Fruit fly (Drosophila melanogaster) whole organism, embryonic: ENCODE data around the gene CG15539.

Experiments
- Atf-2 ChIP-seq: fragments of 200-800 bp; sonication (Bioruptor generic); optimal IDR thresholded peaks from 2 replicates; lab custom pipeline; 2016; ENCODE audit warnings: missing biosample characterization, missing genetic modification characterization
- CG10209 ChIP-seq: fragments of 200-800 bp; sonication (Bioruptor generic); optimal IDR thresholded peaks from 3 replicates; lab custom pipeline; 2017; ENCODE audit warnings: missing biosample characterization, mild to moderate bottlenecking, missing genetic modification characterization, missing genetic modification reagents
- CG10565 ChIP-seq: fragments of 200-800 bp; sonication (Bioruptor generic); optimal IDR thresholded peaks from 3 replicates; lab custom pipeline; 2016; ENCODE audit warnings: missing biosample characterization, mild to moderate bottlenecking, missing genetic modification characterization
- CG11398 ChIP-seq: fragments of 200-800 bp; sonication (Bioruptor generic); optimal IDR thresholded peaks from 2 replicates; lab custom pipeline; 2016; ENCODE audit warnings: missing biosample characterization, missing genetic modification characterization
- CG11504 ChIP-seq: fragments of 200-800 bp; sonication (Bioruptor generic); optimal IDR thresholded peaks from 3 replicates; lab custom pipeline; 2019; ENCODE audit warnings: missing biosample characterization, mild to moderate bottlenecking, missing genetic modification characterization, moderate library complexity
- CG11560 ChIP-seq: fragments of 200-800 bp; sonication (Bioruptor generic); IDR thresholded peaks from 3 replicates; pipeline ENCODE4 v1.3.6; 2022; ENCODE audit warnings: missing biosample characterization, missing genetic modification characterization
- CG12659 ChIP-seq: fragments of 200-800 bp; sonication (Bioruptor generic); optimal IDR thresholded peaks from 3 replicates; lab custom pipeline; 2017; ENCODE audit warnings: mild to moderate bottlenecking, missing biosample characterization, missing genetic modification reagents, missing genetic modification characterization
- CG12769 ChIP-seq: fragments of 200-800 bp; sonication (Bioruptor generic); optimal IDR thresholded peaks from 2 replicates; lab custom pipeline; 2019; ENCODE audit warnings: missing biosample characterization, mild to moderate bottlenecking, missing genetic modification characterization, moderate library complexity
- CG15073 ChIP-seq: fragments of 200-800 bp; sonication (Bioruptor generic); optimal IDR thresholded peaks from 2 replicates; lab custom pipeline; 2016; ENCODE audit warnings: missing biosample characterization, missing genetic modification characterization
- CG32532 ChIP-seq: fragments of 200-800 bp; sonication (Bioruptor generic); IDR thresholded peaks from 2 replicates; pipeline ENCODE4 v1.3.6; 2022; ENCODE audit warnings: missing biosample characterization, missing genetic modification characterization
- CG33557 ChIP-seq: fragments of 200-800 bp; sonication (Bioruptor generic); optimal IDR thresholded peaks from 2 replicates; lab custom pipeline; 2019; ENCODE audit warnings: missing biosample characterization, mild to moderate bottlenecking, missing genetic modification characterization, moderate library complexity
- CG6683 ChIP-seq: fragments of 200-800 bp; sonication (Bioruptor generic); optimal IDR thresholded peaks from 2 replicates; lab custom pipeline; 2017; ENCODE audit warnings: missing biosample characterization, mild to moderate bottlenecking, missing genetic modification characterization, missing genetic modification reagents
- CG6689 ChIP-seq: fragments of 200-800 bp; sonication (Bioruptor generic); IDR thresholded peaks from 2 replicates; pipeline ENCODE4 v1.3.6; 2022; ENCODE audit warnings: missing biosample characterization, missing genetic modification characterization
- CG7839 ChIP-seq: fragments of 200-800 bp; sonication (Bioruptor generic); optimal IDR thresholded peaks from 3 replicates; lab custom pipeline; 2018; ENCODE audit warnings: missing biosample characterization, mild to moderate bottlenecking, missing genetic modification characterization, moderate library complexity
- CG7928 ChIP-seq: fragments of 200-800 bp; sonication (Bioruptor generic); optimal IDR thresholded peaks from 2 replicates; lab custom pipeline; 2017; ENCODE audit warnings: missing biosample characterization, mild to moderate bottlenecking, missing genetic modification characterization
- CTCF ChIP-seq: fragments of 200-800 bp; sonication (Bioruptor generic); optimal IDR thresholded peaks from 2 replicates; lab custom pipeline; 2017; ENCODE audit warnings: missing biosample characterization, mild to moderate bottlenecking, missing genetic modification characterization, moderate library complexity
- D ChIP-seq, 2 experiments: fragments of 200-800 bp in 1 of 2; fragments of >200 bp in 1 of 2; sonication (Bioruptor generic) in 1 of 2; optimal IDR thresholded peaks; 2 replicates in 1 of 2; 3 replicates in 1 of 2; lab custom pipeline; 2017; ENCODE audit warnings: mild to moderate bottlenecking in 1 of 2, missing biosample characterization in 1 of 2, missing genetic modification characterization in 1 of 2, missing genetic modification reagents in 1 of 2
- Dbx ChIP-seq: fragments of 200-800 bp; sonication (Bioruptor generic); IDR thresholded peaks from 3 replicates; pipeline ENCODE4 v1.3.6; 2022; ENCODE audit warnings: missing biosample characterization, missing genetic modification characterization
- Doc2 ChIP-seq: fragments of 200-800 bp; sonication (Bioruptor generic); IDR thresholded peaks from 2 replicates; pipeline ENCODE4 v1.3.6; 2022; ENCODE audit warnings: missing biosample characterization, missing genetic modification characterization
- Ets97D ChIP-seq: fragments of 200-800 bp; sonication (Bioruptor generic); optimal IDR thresholded peaks from 3 replicates; lab custom pipeline; 2016; ENCODE audit warnings: missing biosample characterization, missing genetic modification characterization
- Fer2 ChIP-seq: fragments of 200-800 bp; sonication (Bioruptor generic); optimal IDR thresholded peaks from 2 replicates; lab custom pipeline; 2018; ENCODE audit warnings: missing biosample characterization, mild to moderate bottlenecking, missing genetic modification characterization, moderate library complexity
- Hand ChIP-seq: fragments of 200-800 bp; sonication (Bioruptor generic); optimal IDR thresholded peaks from 2 replicates; lab custom pipeline; 2017; ENCODE audit warnings: mild to moderate bottlenecking, missing biosample characterization, missing genetic modification reagents, missing genetic modification characterization
- NFAT ChIP-seq: fragments of 200-800 bp; sonication (Bioruptor generic); IDR thresholded peaks from 2 replicates; pipeline ENCODE4 v1.3.6; 2022; ENCODE audit warnings: missing biosample characterization, missing genetic modification characterization
- Poxn ChIP-seq: fragments of 200-800 bp; sonication (Bioruptor generic); IDR thresholded peaks from 2 replicates; pipeline ENCODE4 v1.3.6; 2022; ENCODE audit warnings: missing biosample characterization, missing genetic modification characterization
- Ptx1 ChIP-seq: fragments of 200-800 bp; sonication (Bioruptor generic); IDR thresholded peaks from 2 replicates; pipeline ENCODE4 v1.3.6; 2022; ENCODE audit warnings: missing biosample characterization, missing genetic modification characterization
- Rfx ChIP-seq: fragments of 200-800 bp; sonication (Bioruptor generic); IDR thresholded peaks from 2 replicates; pipeline ENCODE4 v1.3.6; 2022; ENCODE audit warnings: missing biosample characterization, missing genetic modification characterization
- Rx ChIP-seq: fragments of 200-800 bp; sonication (Bioruptor generic); IDR thresholded peaks from 2 replicates; pipeline ENCODE4 v1.3.6; 2022; ENCODE audit warnings: missing biosample characterization, missing genetic modification characterization
- Tbp ChIP-seq: fragments of >200 bp; optimal IDR thresholded peaks from 2 replicates; lab custom pipeline; 2018; ENCODE audit warnings: missing biosample characterization, missing genetic modification characterization
- YL-1 ChIP-seq: fragments of 200-800 bp; sonication (Bioruptor generic); optimal IDR thresholded peaks from 3 replicates; lab custom pipeline; 2017; ENCODE audit warnings: missing biosample characterization, mild to moderate bottlenecking, missing genetic modification characterization
- aop ChIP-seq: fragments of 200-800 bp; sonication (Bioruptor generic); IDR thresholded peaks from 2 replicates; pipeline ENCODE4 v1.3.6; 2022; ENCODE audit warnings: missing biosample characterization, missing genetic modification characterization
- bcd ChIP-seq: fragments of 200-800 bp; sonication (Bioruptor generic); optimal IDR thresholded peaks from 2 replicates; lab custom pipeline; 2017; ENCODE audit warnings: missing biosample characterization, mild to moderate bottlenecking, missing genetic modification characterization
- bowl ChIP-seq: fragments of 200-800 bp; sonication (Bioruptor generic); IDR thresholded peaks from 2 replicates; pipeline ENCODE4 v1.3.6; 2022; ENCODE audit warnings: missing biosample characterization, missing genetic modification characterization
- cad ChIP-seq: fragments of >200 bp; optimal IDR thresholded peaks from 2 replicates; lab custom pipeline; 2017; ENCODE audit warnings: missing biosample characterization, missing genetic modification characterization
- chif ChIP-seq, 2 experiments: fragments of 200-800 bp; sonication (Bioruptor generic); optimal IDR thresholded peaks; 3 replicates each; lab custom pipeline; 2016; ENCODE audit warnings: missing biosample characterization in 2 of 2, missing genetic modification characterization in 2 of 2
- corto ChIP-seq: fragments of 200-800 bp; sonication (Bioruptor generic); optimal IDR thresholded peaks from 2 replicates; lab custom pipeline; 2016; ENCODE audit warnings: missing biosample characterization, mild to moderate bottlenecking, missing genetic modification characterization, moderate library complexity
- gcm2 ChIP-seq: fragments of 200-800 bp; sonication (Bioruptor generic); optimal IDR thresholded peaks from 2 replicates; lab custom pipeline; 2016; ENCODE audit warnings: missing biosample characterization, missing genetic modification characterization
- grau ChIP-seq: fragments of 200-800 bp; optimal IDR thresholded peaks from 3 replicates; lab custom pipeline; 2019; ENCODE audit warnings: missing biosample characterization, mild to moderate bottlenecking, missing genetic modification characterization, moderate library complexity
- gsb-n ChIP-seq: fragments of 200-800 bp; sonication (Bioruptor generic); optimal IDR thresholded peaks from 3 replicates; lab custom pipeline; 2018; ENCODE audit warnings: missing biosample characterization, mild to moderate bottlenecking, missing genetic modification characterization
- hth ChIP-seq: fragments of >200 bp; optimal IDR thresholded peaks from 2 replicates; lab custom pipeline; 2017; ENCODE audit warnings: inconsistent platforms
- nmo ChIP-seq: fragments of 200-800 bp; sonication (Bioruptor generic); optimal IDR thresholded peaks from 2 replicates; lab custom pipeline; 2018; ENCODE audit warnings: missing biosample characterization, mild to moderate bottlenecking, missing genetic modification characterization, moderate library complexity
- pfk ChIP-seq: fragments of 200-800 bp; sonication (Bioruptor generic); optimal IDR thresholded peaks from 2 replicates; lab custom pipeline; 2018; ENCODE audit warnings: missing biosample characterization, mild to moderate bottlenecking, missing genetic modification characterization, moderate library complexity
- pho ChIP-seq: fragments of 200-800 bp; sonication (Bioruptor generic); optimal IDR thresholded peaks from 2 replicates; lab custom pipeline; 2016; ENCODE audit warnings: missing biosample characterization, missing genetic modification characterization
- salm ChIP-seq: fragments of 200-800 bp; sonication (Bioruptor generic); optimal IDR thresholded peaks from 2 replicates; lab custom pipeline; 2018; ENCODE audit warnings: missing biosample characterization, mild to moderate bottlenecking, missing genetic modification characterization
- sd ChIP-seq: fragments of 200-800 bp; sonication (Bioruptor generic); optimal IDR thresholded peaks from 3 replicates; lab custom pipeline; 2018; ENCODE audit warnings: missing biosample characterization, mild to moderate bottlenecking, missing genetic modification characterization, moderate library complexity
- slbo ChIP-seq: fragments of 200-800 bp; sonication (Bioruptor generic); IDR thresholded peaks from 2 replicates; pipeline ENCODE4 v1.3.6; 2022; ENCODE audit warnings: missing biosample characterization, missing genetic modification characterization
- sna ChIP-seq: fragments of 200-800 bp; sonication (Bioruptor generic); IDR thresholded peaks from 2 replicates; pipeline ENCODE4 v1.3.6; 2022; ENCODE audit warnings: missing biosample characterization, missing genetic modification characterization; ENCODE audit not compliant: partially characterized antibody
- sr ChIP-seq: fragments of 200-800 bp; sonication (Bioruptor generic); IDR thresholded peaks from 3 replicates; pipeline ENCODE4 v1.3.6; 2022; ENCODE audit warnings: missing biosample characterization, missing genetic modification characterization
- stwl ChIP-seq: fragments of 200-800 bp; sonication (Bioruptor generic); optimal IDR thresholded peaks from 3 replicates; lab custom pipeline; 2018; ENCODE audit warnings: missing biosample characterization, mild to moderate bottlenecking, missing genetic modification characterization, moderate library complexity
- tna ChIP-seq: fragments of 200-800 bp; sonication (Bioruptor generic); IDR thresholded peaks from 2 replicates; pipeline ENCODE4 v1.3.6; 2022; ENCODE audit warnings: missing biosample characterization, missing genetic modification characterization; ENCODE audit not compliant: partially characterized antibody
- trh ChIP-seq: fragments of 200-800 bp; sonication (Bioruptor generic); optimal IDR thresholded peaks from 2 replicates; lab custom pipeline; 2016; ENCODE audit warnings: missing biosample characterization, missing genetic modification characterization
- ttk ChIP-seq: fragments of 200-800 bp; sonication (Bioruptor generic); IDR thresholded peaks from 2 replicates; pipeline ENCODE4 v2.1.2; 2022; ENCODE audit warnings: missing biosample characterization, missing genetic modification characterization
- tup ChIP-seq: fragments of 200-800 bp; sonication (Bioruptor generic); optimal IDR thresholded peaks from 2 replicates; lab custom pipeline; 2016; ENCODE audit warnings: missing biosample characterization, mild to moderate bottlenecking, missing genetic modification characterization, moderate library complexity

Gene CG15539

DNA sequence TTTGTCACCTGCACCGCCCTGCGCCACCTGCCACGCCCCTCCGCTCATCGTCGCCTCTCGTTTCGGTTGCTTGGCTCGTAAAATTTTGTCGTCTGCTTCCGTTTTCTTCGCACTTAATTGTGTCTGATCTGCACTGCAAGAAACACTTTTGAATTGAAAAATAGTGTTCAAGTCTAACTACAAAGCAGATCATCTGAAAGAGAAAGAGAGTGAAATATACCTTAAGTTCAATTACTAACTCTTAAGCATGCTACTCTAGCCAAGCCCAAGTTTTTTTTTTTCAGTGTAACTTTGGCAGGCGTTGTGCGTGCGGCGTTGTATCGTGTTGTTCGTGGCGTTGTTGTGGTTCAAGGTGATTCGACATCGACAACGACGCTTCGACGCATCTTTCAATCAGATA lies 34.4 kb downstream of the CG15539 start (continued):
- TF ChIP-seq pfk: peak; percentile 30
- peak; percentile 80 for TF ChIP-seq tup
- peak; percentile 95 for TF ChIP-seq CG7839 (tag; lab: Kevin White, UChicago)
- TF ChIP-seq CG7928 (GFP tag; lab: Kevin White, UChicago): peak; percentile 75
- TF ChIP-seq bowl (GFP tag; lab: Robert Waterston, UW): peak; percentile 67; the same call in 1 of the 2 replicates
- TF ChIP-seq sna (GFP tag; lab: Robert Waterston, UW): no peak
- peak; percentile 80 for TF ChIP-seq Doc2
- TF ChIP-seq CG15073: peak; percentile 39
- no peak for TF ChIP-seq cad (GFP tag; lab: Kevin White, UChicago)
- peak; percentile 79 for TF ChIP-seq aop (GFP tag; lab: Robert Waterston, UW)
- TF ChIP-seq CG6683 (GFP tag; lab: Kevin White, UChicago): peak; percentile 81
- TF ChIP-seq Atf-2 (GFP tag; lab: Kevin White, UChicago): peak; percentile 87
- peak; percentile 77 for TF ChIP-seq sr
- peak; percentile 68 for TF ChIP-seq YL-1 (GFP tag; lab: Kevin White, UChicago)
- peak; percentile 91 for TF ChIP-seq bcd (GFP tag; lab: Kevin White, UChicago)
- peak; percentile 93 for TF ChIP-seq CG11504 (tag; lab: Kevin White, UChicago)
- peak; percentile 93 for TF ChIP-seq Fer2
- peak; percentile 85 for TF ChIP-seq Rx (GFP tag; lab: Robert Waterston, UW)
- peak; percentile 86 for TF ChIP-seq CG6689 (GFP tag; lab: Robert Waterston, UW)
- TF ChIP-seq CG11398 (GFP tag; lab: Kevin White, UChicago): peak; percentile 89
- peak; percentile 84 for TF ChIP-seq CG11560 (tag; lab: Robert Waterston, UW)
- TF ChIP-seq CG32532 (GFP tag; lab: Robert Waterston, UW): peak; percentile 94
- peak; percentile 83 for TF ChIP-seq Ets97D (GFP tag; lab: Kevin White, UChicago)
- TF ChIP-seq CG12659: peak; percentile 93
- TF ChIP-seq Rfx: peak; percentile 96
- TF ChIP-seq D (optimal IDR thresholded peaks at IDR 0.05; lab: Kevin White, UChicago): no peak
- peak; percentile 87 for TF ChIP-seq D (GFP tag; optimal IDR thresholded peaks at IDR 0.05; lab: Kevin White, UChicago)
- TF ChIP-seq Dbx (GFP tag; lab: Robert Waterston, UW): peak; percentile 95
- TF ChIP-seq sd (tag; lab: Kevin White, UChicago): peak; percentile 69
- no peak for TF ChIP-seq corto (GFP tag; lab: Kevin White, UChicago)
- no peak for TF ChIP-seq Tbp (GFP tag; lab: Kevin White, UChicago)
- TF ChIP-seq CTCF (GFP tag; lab: Kevin White, UChicago): peak; percentile 43
- no peak for TF ChIP-seq tna
- TF ChIP-seq stwl (tag; lab: Kevin White, UChicago): no peak
- TF ChIP-seq trh (GFP tag; lab: Kevin White, UChicago): peak; percentile 69
- TF ChIP-seq Hand (GFP tag; lab: Kevin White, UChicago): peak; percentile 87
- TF ChIP-seq salm (tag; lab: Kevin White, UChicago): peak; percentile 85
- TF ChIP-seq CG10209 (GFP tag; lab: Kevin White, UChicago): peak; percentile 90
- peak; percentile 88 for TF ChIP-seq grau (tag; lab: Kevin White, UChicago)
- TF ChIP-seq chif (GFP tag; optimal IDR thresholded peaks at IDR 0.05; lab: Kevin White, UChicago): peak; percentile 91 to 92
- peak; percentile 94 for TF ChIP-seq nmo (GFP tag; lab: Kevin White, UChicago)
- TF ChIP-seq gsb-n: peak; percentile 81
- TF ChIP-seq NFAT (GFP tag; lab: Robert Waterston, UW): peak; percentile 90
- TF ChIP-seq CG12769 (tag; lab: Kevin White, UChicago): peak; percentile 88
- TF ChIP-seq Ptx1 (GFP tag; lab: Robert Waterston, UW): peak; percentile 94
- TF ChIP-seq Poxn (GFP tag; lab: Robert Waterston, UW): peak; percentile 72
- TF ChIP-seq slbo (GFP tag; lab: Robert Waterston, UW): peak; percentile 96
- TF ChIP-seq CG10565: peak; percentile 52
- TF ChIP-seq CG33557 (GFP tag; lab: Kevin White, UChicago): peak; percentile 41
- peak; percentile 93 for TF ChIP-seq pho
- peak; percentile 84 for TF ChIP-seq gcm2 (GFP tag; lab: Kevin White, UChicago)
- no peak for TF ChIP-seq hth (lab: Kevin White, UChicago)
- TF ChIP-seq ttk (GFP tag; lab: Robert Waterston, UW): peak; percentile 90
